Worm (Caenorhabditis elegans) whole organism, L4 larva: ENCODE data around the gene F55C12.6.
A peak's percentile ranks its signal among the peaks of the same experiment; 100 is the strongest.

Experiments
- duxl-1 ChIP-seq: sonication (generic microtip); optimal IDR thresholded peaks from 2 replicates; lab custom pipeline; 2016; ENCODE audit warnings: mild to moderate bottlenecking, missing genetic modification characterization, moderate library complexity, missing compliant biosample characterization; ENCODE audit not compliant: poor library complexity
- gei-8 ChIP-seq: fragments of 200-800 bp; sonication (Bioruptor generic); optimal IDR thresholded peaks from 2 replicates; lab custom pipeline; 2018; ENCODE audit warnings: mild to moderate bottlenecking, missing genetic modification characterization, missing compliant biosample characterization
- jun-1 ChIP-seq: fragments of 150-350 bp; optimal IDR thresholded peaks from 2 replicates; lab custom pipeline; 2014; ENCODE audit warnings: missing biosample characterization, missing genetic modification reagents, missing genetic modification characterization
- lsy-2 ChIP-seq, 2 experiments: fragments of 150-350 bp in 1 of 2; sonication (generic microtip) in 1 of 2; optimal IDR thresholded peaks; 2 replicates each; lab custom pipeline; 2014 to 2017; ENCODE audit warnings: missing biosample characterization in 2 of 2, missing genetic modification characterization in 2 of 2
- nhr-10 ChIP-seq: fragments of 150-350 bp; optimal IDR thresholded peaks from 2 replicates; lab custom pipeline; 2014; ENCODE audit warnings: missing biosample characterization, missing genetic modification characterization
- nhr-25 ChIP-seq: sonication (generic microtip); optimal IDR thresholded peaks from 2 replicates; lab custom pipeline; 2017; ENCODE audit warnings: missing genetic modification characterization, mild to moderate bottlenecking, missing compliant biosample characterization, antibody characterized with exemption, moderate library complexity, borderline replicate concordance; ENCODE audit not compliant: insufficient read depth
- nhr-28 ChIP-seq: fragments of 150-350 bp; optimal IDR thresholded peaks from 2 replicates; lab custom pipeline; 2014; ENCODE audit warnings: missing biosample characterization, missing genetic modification characterization
- tag-97 ChIP-seq: fragments of 200-800 bp; sonication (Bioruptor generic); IDR thresholded peaks from 2 replicates; pipeline ENCODE4 v1.3.6; 2022; ENCODE audit warnings: missing genetic modification characterization, missing compliant biosample characterization
- zag-1 ChIP-seq: fragments of 150-350 bp; optimal IDR thresholded peaks from 2 replicates; lab custom pipeline; 2014; ENCODE audit warnings: missing biosample characterization, missing genetic modification characterization

DNA sequence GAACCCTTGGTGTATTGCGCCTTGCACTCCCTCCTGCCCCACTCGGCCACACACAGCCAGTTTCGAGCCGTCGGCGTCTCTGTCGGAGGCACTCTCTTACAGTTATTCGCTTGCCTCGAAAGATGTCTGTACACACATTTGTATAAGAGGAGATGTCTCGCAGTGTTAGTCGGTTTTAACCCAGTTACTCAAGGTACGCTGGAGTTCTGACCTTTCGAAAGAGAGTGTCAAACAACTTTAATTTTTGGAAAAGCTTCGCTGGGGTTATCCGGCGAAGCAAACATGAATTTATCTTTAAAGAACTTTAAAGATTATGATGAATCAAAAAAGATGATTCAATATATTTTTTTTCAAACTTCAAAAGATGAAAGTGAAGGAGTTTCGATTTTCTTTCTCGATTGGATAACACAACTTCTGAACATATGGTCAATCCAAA lies 31.2 kb downstream of the F55C12.6 start:
- peak; percentile 97 for TF ChIP-seq zag-1 (tag; lab: Kevin White, UChicago)
- peak; percentile 96 for TF ChIP-seq nhr-25 (tag; lab: Kevin White, UChicago)
- TF ChIP-seq nhr-10 (tag; lab: Kevin White, UChicago), result peak; percentile 93
- peak; percentile 94 to 97 for TF ChIP-seq lsy-2 (tag; optimal IDR thresholded peaks at IDR 0.05; lab: Kevin White, UChicago)
- no peak for TF ChIP-seq tag-97 (GFP tag; lab: Robert Waterston, UW)
- TF ChIP-seq duxl-1 (tag; lab: Kevin White, UChicago), result peak; percentile 96
- TF ChIP-seq nhr-28 (tag; lab: Kevin White, UChicago), result peak; percentile 96
- peak; percentile 94 for TF ChIP-seq gei-8 (GFP tag; lab: Kevin White, UChicago)
- TF ChIP-seq jun-1 (tag; lab: Kevin White, UChicago), result peak; percentile 98
